Worm (Caenorhabditis elegans) whole organism, early embryonic: ENCODE results near the gene F36H12.4.
"Not testable (repeated sequence)": the region's sequence is repeated elsewhere in the genome, so short reads cannot be mapped to it uniquely, and the experiment has no call there.

Experiments used
- B0310.2 ChIP-seq: sonication (generic microtip); optimal IDR thresholded peaks from 2 replicates; lab custom pipeline; 2016; ENCODE audit warnings: mild to moderate bottlenecking, missing genetic modification characterization, missing compliant biosample characterization
- F13C5.2 ChIP-seq: sonication (generic microtip); optimal IDR thresholded peaks from 2 replicates; lab custom pipeline; 2017; ENCODE audit warnings: mild to moderate bottlenecking, missing genetic modification characterization, inconsistent platforms, missing compliant biosample characterization
- aly-1 ChIP-seq: sonication (generic microtip); optimal IDR thresholded peaks from 2 replicates; lab custom pipeline; 2016; ENCODE audit warnings: missing genetic modification characterization, missing compliant biosample characterization
- ama-1 ChIP-seq: fragments of 150-350 bp; optimal IDR thresholded peaks from 2 replicates; lab custom pipeline; 2014
- ceh-13 ChIP-seq: fragments of 200-800 bp; sonication (Bioruptor generic); optimal IDR thresholded peaks from 2 replicates; lab custom pipeline; 2018; ENCODE audit warnings: mild to moderate bottlenecking, missing genetic modification characterization, missing compliant biosample characterization
- ceh-36 ChIP-seq: sonication (generic microtip); optimal IDR thresholded peaks from 2 replicates; lab custom pipeline; 2016; ENCODE audit warnings: missing genetic modification characterization, inconsistent platforms, missing compliant biosample characterization
- ets-7 ChIP-seq: sonication (generic microtip); optimal IDR thresholded peaks from 2 replicates; lab custom pipeline; 2016; ENCODE audit warnings: missing genotype, missing genetic modification characterization, missing compliant biosample characterization
- flt-1 ChIP-seq: fragments of 200-800 bp; sonication (Bioruptor generic); IDR thresholded peaks from 2 replicates; pipeline ENCODE4 v1.3.6; 2022; ENCODE audit warnings: missing genetic modification characterization, missing compliant biosample characterization
- hmbx-1 ChIP-seq: sonication (generic microtip); optimal IDR thresholded peaks from 2 replicates; lab custom pipeline; 2016; ENCODE audit warnings: mild to moderate bottlenecking, missing genetic modification characterization, missing compliant biosample characterization
- hmg-4 ChIP-seq: fragments of 200-800 bp; sonication (Bioruptor generic); optimal IDR thresholded peaks from 2 replicates; lab custom pipeline; 2018; ENCODE audit warnings: mild to moderate bottlenecking, missing genetic modification characterization, missing compliant biosample characterization
- hnd-1 ChIP-seq: sonication (generic microtip); optimal IDR thresholded peaks from 2 replicates; lab custom pipeline; 2016; ENCODE audit warnings: missing genetic modification characterization, missing compliant biosample characterization
- pes-1 ChIP-seq: fragments of 200-800 bp; sonication (Bioruptor generic); IDR thresholded peaks from 2 replicates; pipeline ENCODE4 v1.3.6; 2022; ENCODE audit warnings: missing genetic modification reagents, missing genetic modification characterization, missing compliant biosample characterization
- scrt-1 ChIP-seq: fragments of 200-800 bp; sonication (Bioruptor generic); IDR thresholded peaks from 2 replicates; pipeline ENCODE4 v1.3.6; 2022; ENCODE audit warnings: missing genetic modification characterization, missing compliant biosample characterization
- sea-1 ChIP-seq: fragments of 200-800 bp; sonication (Bioruptor generic); conservative IDR thresholded peaks from 2 replicates; pipeline ENCODE4 v1.3.6; 2022; ENCODE audit warnings: missing genetic modification characterization, missing compliant biosample characterization
- tbx-11 ChIP-seq: fragments of 200-800 bp; sonication (Bioruptor generic); IDR thresholded peaks from 2 replicates; pipeline ENCODE4 v1.3.6; 2022; ENCODE audit warnings: missing genetic modification characterization, missing compliant biosample characterization
- tbx-37 ChIP-seq: fragments of 200-800 bp; sonication (Bioruptor generic); conservative IDR thresholded peaks from 2 replicates; pipeline ENCODE4 v1.3.6; 2022; ENCODE audit warnings: missing genetic modification reagents, missing genetic modification characterization, missing compliant biosample characterization
- tra-4 ChIP-seq: sonication (generic microtip); optimal IDR thresholded peaks from 2 replicates; lab custom pipeline; 2017; ENCODE audit warnings: missing genetic modification characterization, missing compliant biosample characterization

F36H12.4 gene

ce11 chrIV:5303030-5303429 lies 34.1 kb downstream of the F36H12.4 start, which contains the start of gene ZK354.7:
Gene ZK354.7, minus strand, starts transcription at chrIV:5303130.
- TF ChIP-seq ama-1 (lab: Kevin White, UChicago) = no peak
- no peak for TF ChIP-seq tbx-37 (GFP tag; lab: Robert Waterston, UW)
- no peak for TF ChIP-seq tbx-11 (GFP tag; lab: Robert Waterston, UW)
- TF ChIP-seq aly-1 (tag; lab: Kevin White, UChicago) = no peak
- no peak for TF ChIP-seq hmbx-1 (tag; lab: Kevin White, UChicago)
- TF ChIP-seq hnd-1 = no peak
- TF ChIP-seq ets-7 (tag; lab: Kevin White, UChicago) = no peak
- no peak for TF ChIP-seq B0310.2
- TF ChIP-seq hmg-4 = no peak
- no peak for TF ChIP-seq scrt-1 (GFP tag; lab: Robert Waterston, UW)
- TF ChIP-seq ceh-13 (GFP tag; lab: Kevin White, UChicago) = no peak
- no peak for TF ChIP-seq ceh-36 (tag; lab: Kevin White, UChicago)

DNA sequence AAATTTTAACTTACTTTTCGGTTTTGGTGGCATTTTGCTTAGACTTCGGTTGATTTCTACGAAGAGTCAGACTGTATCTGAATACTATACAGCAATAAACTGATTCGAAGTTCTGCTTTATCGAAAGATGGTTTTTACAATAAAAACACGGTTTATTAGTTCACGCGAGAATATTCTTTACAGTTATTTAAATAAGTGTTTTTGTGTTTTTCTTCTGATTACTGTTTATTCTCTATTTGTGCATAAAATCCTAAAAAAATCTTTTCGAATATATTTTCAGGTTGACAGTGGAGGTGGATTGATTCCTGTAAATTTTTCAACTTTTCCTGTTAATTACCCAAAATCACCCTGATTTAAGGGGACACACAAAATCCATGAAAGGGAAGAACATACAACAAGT lies 37.1 kb downstream of the F36H12.4 start, which contains the start of gene ZK354.8:
Gene ZK354.8, minus strand, starts transcription at position 101 of the 400 bp plus-strand sequence.
- no peak for TF ChIP-seq tra-4 (tag; lab: Kevin White, UChicago)
- no peak for TF ChIP-seq ceh-36 (tag; lab: Kevin White, UChicago)
- no peak for TF ChIP-seq ets-7 (tag; lab: Kevin White, UChicago)
- TF ChIP-seq ceh-13 (GFP tag; lab: Kevin White, UChicago) = no peak
- no peak for TF ChIP-seq tbx-11 (GFP tag; lab: Robert Waterston, UW)
- TF ChIP-seq ama-1 (lab: Kevin White, UChicago) = no peak
- TF ChIP-seq tbx-37 (GFP tag; lab: Robert Waterston, UW) = no peak
- TF ChIP-seq scrt-1 (GFP tag; lab: Robert Waterston, UW) = no peak
- no peak for TF ChIP-seq pes-1
- no peak for TF ChIP-seq F13C5.2 (tag; lab: Kevin White, UChicago)
- TF ChIP-seq hmg-4 = no peak
- no peak for TF ChIP-seq hmbx-1 (tag; lab: Kevin White, UChicago)
- no peak for TF ChIP-seq aly-1 (tag; lab: Kevin White, UChicago)
- no peak for TF ChIP-seq sea-1
- no peak for TF ChIP-seq hnd-1
- no peak for TF ChIP-seq B0310.2
- TF ChIP-seq flt-1 (GFP tag; lab: Robert Waterston, UW) = no peak

DNA sequence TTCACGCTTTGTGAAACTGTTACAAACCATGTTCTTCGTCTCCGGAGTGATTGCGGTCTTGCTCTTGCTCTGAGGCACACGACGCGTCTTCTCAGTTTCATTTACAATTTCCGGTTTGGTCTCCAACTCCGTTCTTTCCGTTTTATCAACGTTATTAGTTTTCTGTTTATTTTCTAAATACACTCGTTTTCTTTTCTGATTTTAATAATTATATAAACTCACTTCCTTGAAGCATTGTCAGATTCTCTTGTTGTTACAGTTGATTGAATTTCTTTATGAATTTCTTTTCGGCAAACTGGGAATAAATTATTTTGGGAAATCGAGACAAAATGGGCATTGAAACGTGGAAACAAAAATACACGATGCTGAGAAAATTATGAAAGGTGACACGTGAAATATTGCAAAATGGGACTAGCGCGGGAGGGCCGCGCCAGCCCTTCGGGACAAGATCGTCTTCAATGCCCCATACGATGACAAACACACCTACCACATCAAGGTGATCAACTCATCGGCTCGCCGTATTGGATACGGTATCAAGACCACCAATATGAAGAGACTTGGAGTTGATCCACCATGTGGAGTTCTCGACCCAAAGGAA lies 39.2 kb downstream of the F36H12.4 start, which contains the start of the genes ZK354.9 and msp-58:
Gene ZK354.9, minus strand, starts transcription at position 101 of the 598 bp plus-strand sequence.
Gene msp-58, plus strand, starts transcription at position 548 of the 598 bp plus-strand sequence.
- TF ChIP-seq tbx-37 (GFP tag; lab: Robert Waterston, UW); ceh-36 (tag; lab: Kevin White, UChicago); ceh-13 (GFP tag; lab: Kevin White, UChicago): not testable (repeated sequence)

ce11 chrIV:5309742-5310141 lies 40.8 kb downstream of the F36H12.4 start, which contains the start of gene ZK354.3:
Gene ZK354.3, plus strand, starts transcription at chrIV:5310042.
- no peak for TF ChIP-seq hmbx-1 (tag; lab: Kevin White, UChicago)
- TF ChIP-seq hnd-1 = no peak
- TF ChIP-seq tbx-37 (GFP tag; lab: Robert Waterston, UW) = no peak
- TF ChIP-seq ets-7 (tag; lab: Kevin White, UChicago) = no peak
- no peak for TF ChIP-seq tbx-11 (GFP tag; lab: Robert Waterston, UW)
- TF ChIP-seq sea-1 = no peak
- TF ChIP-seq scrt-1 (GFP tag; lab: Robert Waterston, UW) = no peak
- no peak for TF ChIP-seq aly-1 (tag; lab: Kevin White, UChicago)
- no peak for TF ChIP-seq B0310.2
- TF ChIP-seq tra-4 (tag; lab: Kevin White, UChicago) = no peak
- TF ChIP-seq ama-1 (lab: Kevin White, UChicago) = no peak

DNA sequence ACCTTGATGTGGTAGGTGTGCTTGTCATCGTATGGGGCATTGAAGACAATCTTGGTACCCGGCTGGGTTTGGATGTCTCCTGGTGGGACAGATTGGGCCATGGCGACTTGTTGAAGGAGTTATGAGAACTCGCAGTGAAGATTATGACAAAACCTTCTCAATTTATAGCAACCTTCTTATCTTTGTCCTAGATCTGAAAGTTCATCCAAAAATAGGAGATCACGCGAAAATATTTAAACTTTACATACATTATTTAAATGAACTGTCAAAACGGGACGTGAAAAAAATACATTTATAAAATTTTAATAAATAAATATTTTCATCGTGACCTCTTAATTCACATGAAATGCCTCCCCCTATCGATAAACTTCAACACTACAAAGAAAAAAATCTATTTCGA lies 44.1 kb downstream of the F36H12.4 start, which contains the start of the genes msp-59 and ZK354.2:
Gene msp-59, minus strand, starts transcription at position 101 of the 400 bp plus-strand sequence.
Gene ZK354.2, plus strand, starts transcription at position 395 of the 400 bp plus-strand sequence.
- TF ChIP-seq tbx-37 (GFP tag; lab: Robert Waterston, UW); scrt-1 (GFP tag; lab: Robert Waterston, UW); hmg-4: not testable (repeated sequence)

ce11 chrIV:5316223-5316622 lies 47.3 kb downstream of the F36H12.4 start, which contains the start of gene msp-65:
Gene msp-65, plus strand, starts transcription at chrIV:5316523.
- not testable (repeated sequence) for TF ChIP-seq ceh-36 (tag; lab: Kevin White, UChicago); ama-1 (lab: Kevin White, UChicago); tbx-11 (GFP tag; lab: Robert Waterston, UW)

ce11 chrIV:5317106-5317505 lies 48.2 kb downstream of the F36H12.4 start:
- TF ChIP-seq sea-1 (no peak), tbx-37 (GFP tag; lab: Robert Waterston, UW) (no peak), ama-1 (lab: Kevin White, UChicago) (no peak), B0310.2 (no peak), tra-4 (tag; lab: Kevin White, UChicago) (no peak)

ce11 chrIV:5318835-5319303 lies 50.0 kb downstream of the F36H12.4 start, which contains the start of gene slc-46A:
Gene slc-46A, plus strand, starts transcription at chrIV:5319253.
- TF ChIP-seq tbx-11 (GFP tag; lab: Robert Waterston, UW) (no peak), hmg-4 (no peak), F13C5.2 (tag; lab: Kevin White, UChicago) (no peak), ceh-36 (tag; lab: Kevin White, UChicago) (no peak), pes-1 (no peak)
